Fruit fly (Drosophila melanogaster) Kc167 (cell line): ENCODE data around the gene zye.

Experiments used
- Myc ChIP-seq: fragments of >200 bp; optimal IDR thresholded peaks from 2 replicates; lab custom pipeline; 2017; ENCODE audit warnings: missing external identifiers
- Sin3A ChIP-seq: fragments of >200 bp; optimal IDR thresholded peaks from 2 replicates; lab custom pipeline; 2018; ENCODE audit warnings: missing external identifiers
- h ChIP-seq: fragments of >200 bp; optimal IDR thresholded peaks from 3 replicates; lab custom pipeline; 2018; ENCODE audit warnings: missing external identifiers
- psq ChIP-seq: fragments of >200 bp; optimal IDR thresholded peaks from 2 replicates; lab custom pipeline; 2017; ENCODE audit warnings: missing external identifiers
- ttk ChIP-seq: sonication (Bioruptor generic); optimal IDR thresholded peaks from 2 replicates; lab custom pipeline; 2017; ENCODE audit warnings: missing external identifiers

- TF ChIP-seq psq (lab: Kevin White, UChicago): no peak
- TF ChIP-seq h (lab: Kevin White, UChicago): no peak
- no peak for TF ChIP-seq Sin3A (lab: Kevin White, UChicago)
- TF ChIP-seq Myc (lab: Kevin White, UChicago): no peak
- no peak for TF ChIP-seq ttk (lab: Kevin White, UChicago)
These were observed 35.4 kb downstream of the zye start for dm6 chr3L:20448773-20449172.
